Fruit fly (Drosophila melanogaster) whole organism, pupa: Measurements from ENCODE around the gene CG42268.

Experiments used
- CG14655 ChIP-seq: fragments of 200-800 bp; sonication (Bioruptor generic); optimal IDR thresholded peaks from 3 replicates; lab custom pipeline; 2017; ENCODE audit warnings: mild to moderate bottlenecking, missing biosample characterization, missing genetic modification reagents, missing genetic modification characterization
- CG17806 ChIP-seq: fragments of 200-800 bp; sonication (Bioruptor generic); optimal IDR thresholded peaks from 2 replicates; lab custom pipeline; 2018; ENCODE audit warnings: missing biosample characterization, mild to moderate bottlenecking, missing genetic modification characterization, moderate library complexity
- CG32121 ChIP-seq: fragments of 200-800 bp; sonication (Bioruptor generic); IDR thresholded peaks from 2 replicates; pipeline ENCODE4 v1.3.6; 2022; ENCODE audit warnings: missing biosample characterization, missing genetic modification characterization
- CG34367 ChIP-seq: fragments of 200-800 bp; sonication (Bioruptor generic); optimal IDR thresholded peaks from 2 replicates; lab custom pipeline; 2018; ENCODE audit warnings: missing biosample characterization, mild to moderate bottlenecking, missing genetic modification characterization
- CG8159 ChIP-seq: fragments of 200-800 bp; sonication (Bioruptor generic); optimal IDR thresholded peaks from 3 replicates; lab custom pipeline; 2018; ENCODE audit warnings: missing biosample characterization, mild to moderate bottlenecking, missing genetic modification characterization, moderate library complexity
- CG8301 ChIP-seq: fragments of 200-800 bp; sonication (Bioruptor generic); optimal IDR thresholded peaks from 2 replicates; lab custom pipeline; 2018; ENCODE audit warnings: missing biosample characterization, mild to moderate bottlenecking, missing genetic modification characterization
- CG9948 ChIP-seq: fragments of 200-800 bp; sonication (Bioruptor generic); optimal IDR thresholded peaks from 2 replicates; lab custom pipeline; 2018; ENCODE audit warnings: missing biosample characterization, mild to moderate bottlenecking, missing genetic modification characterization, moderate library complexity
- Ets98B ChIP-seq: fragments of 200-800 bp; sonication (Bioruptor generic); IDR thresholded peaks from 2 replicates; pipeline ENCODE4 v1.3.6; 2022; ENCODE audit warnings: missing biosample characterization, missing genetic modification characterization
- Pif1A ChIP-seq: fragments of 200-800 bp; sonication (Bioruptor generic); optimal IDR thresholded peaks from 3 replicates; lab custom pipeline; 2016; ENCODE audit warnings: missing biosample characterization, missing genetic modification characterization
- gl ChIP-seq: fragments of 200-800 bp; sonication (Bioruptor generic); optimal IDR thresholded peaks from 2 replicates; lab custom pipeline; 2018; ENCODE audit warnings: missing biosample characterization, mild to moderate bottlenecking, missing genetic modification characterization
- rn ChIP-seq: fragments of 200-800 bp; sonication (Bioruptor generic); IDR thresholded peaks from 2 replicates; pipeline ENCODE4 v1.3.6; 2022; ENCODE audit warnings: missing biosample characterization, missing genetic modification characterization

DNA sequence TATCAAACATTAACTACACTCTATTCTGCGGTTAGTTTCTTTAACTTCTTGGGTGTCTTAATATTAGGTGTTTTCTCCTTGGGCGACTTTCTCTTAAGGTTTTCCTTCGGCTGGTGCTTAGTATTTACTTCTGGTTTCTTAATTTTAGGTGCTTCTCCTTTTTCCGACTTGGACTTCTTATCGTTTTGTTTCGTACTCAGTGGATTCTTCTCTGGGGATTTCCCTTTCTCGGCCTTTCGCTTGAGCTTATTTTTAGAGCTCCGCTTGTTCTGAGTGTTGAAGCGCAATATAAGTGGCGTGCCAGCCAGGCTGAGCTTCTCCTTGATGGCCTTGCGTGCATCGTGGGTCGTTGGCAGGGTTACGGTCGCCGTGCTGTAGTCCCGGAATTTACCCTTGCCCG lies 42.4 kb downstream of the CG42268 start:
- no peak for TF ChIP-seq CG14655 (GFP tag; lab: Kevin White, UChicago)
- TF ChIP-seq rn (GFP tag; lab: Robert Waterston, UW), result no peak
- no peak for TF ChIP-seq Pif1A (GFP tag; lab: Kevin White, UChicago)
- TF ChIP-seq CG9948, result no peak
- no peak for TF ChIP-seq CG32121 (GFP tag; lab: Robert Waterston, UW)
- no peak for TF ChIP-seq CG17806 (tag; lab: Kevin White, UChicago)
- no peak for TF ChIP-seq CG34367
- no peak for TF ChIP-seq Ets98B (GFP tag; lab: Robert Waterston, UW)
- TF ChIP-seq gl, result no peak
- no peak for TF ChIP-seq CG8159
- TF ChIP-seq CG8301, result no peak
